Fruit fly (Drosophila melanogaster) whole organism, embryonic: ENCODE results near the gene AP-2mu.

Experiments
- Atf3 ChIP-seq: fragments of 200-800 bp; sonication (Bioruptor generic); optimal IDR thresholded peaks from 3 replicates; lab custom pipeline; 2016; ENCODE audit warnings: missing biosample characterization, missing genetic modification characterization
- Bdp1 ChIP-seq: fragments of 200-800 bp; sonication (Bioruptor generic); optimal IDR thresholded peaks from 3 replicates; lab custom pipeline; 2016; ENCODE audit warnings: missing biosample characterization, missing genetic modification characterization
- CG12071 ChIP-seq: fragments of 200-800 bp; sonication (Bioruptor generic); optimal IDR thresholded peaks from 3 replicates; lab custom pipeline; 2018; ENCODE audit warnings: missing biosample characterization, mild to moderate bottlenecking, missing genetic modification characterization
- CG12219 ChIP-seq: fragments of 200-800 bp; sonication (Bioruptor generic); optimal IDR thresholded peaks from 3 replicates; lab custom pipeline; 2018; ENCODE audit warnings: missing biosample characterization, mild to moderate bottlenecking, missing genetic modification characterization
- CG12391 ChIP-seq: fragments of 200-800 bp; sonication (Bioruptor generic); optimal IDR thresholded peaks from 3 replicates; lab custom pipeline; 2018; ENCODE audit warnings: missing biosample characterization, mild to moderate bottlenecking, missing genetic modification characterization, moderate library complexity
- CG12744 ChIP-seq: fragments of 200-800 bp; sonication (Bioruptor generic); optimal IDR thresholded peaks from 2 replicates; lab custom pipeline; 2016; ENCODE audit warnings: missing biosample characterization, missing genetic modification characterization
- CG12942 ChIP-seq: fragments of 200-800 bp; sonication (Bioruptor generic); optimal IDR thresholded peaks from 3 replicates; lab custom pipeline; 2016; ENCODE audit warnings: missing biosample characterization, missing genetic modification characterization
- CG13296 ChIP-seq: fragments of 200-800 bp; sonication (Bioruptor generic); optimal IDR thresholded peaks from 3 replicates; lab custom pipeline; 2018; ENCODE audit warnings: missing biosample characterization, mild to moderate bottlenecking, missing genetic modification characterization
- CG14441 ChIP-seq: fragments of 200-800 bp; sonication (Bioruptor generic); IDR thresholded peaks from 2 replicates; pipeline ENCODE4 v1.3.6; 2022; ENCODE audit warnings: missing biosample characterization, missing genetic modification characterization
- CG15011 ChIP-seq: fragments of 200-800 bp; sonication (Bioruptor generic); optimal IDR thresholded peaks from 3 replicates; lab custom pipeline; 2018; ENCODE audit warnings: missing biosample characterization, mild to moderate bottlenecking, missing genetic modification characterization
- CG17802 ChIP-seq: fragments of 200-800 bp; sonication (Bioruptor generic); optimal IDR thresholded peaks from 2 replicates; lab custom pipeline; 2018; ENCODE audit warnings: missing biosample characterization, mild to moderate bottlenecking, missing genetic modification characterization, moderate library complexity
- CG17829 ChIP-seq: fragments of 200-800 bp; optimal IDR thresholded peaks from 2 replicates; lab custom pipeline; 2019; ENCODE audit warnings: missing biosample characterization, mild to moderate bottlenecking, missing genetic modification characterization, moderate library complexity
- CG30020 ChIP-seq: fragments of 200-800 bp; optimal IDR thresholded peaks from 2 replicates; lab custom pipeline; 2019; ENCODE audit warnings: missing biosample characterization, mild to moderate bottlenecking, missing genetic modification characterization, moderate library complexity
- CG3281 ChIP-seq: fragments of 200-800 bp; sonication (Bioruptor generic); optimal IDR thresholded peaks from 3 replicates; lab custom pipeline; 2017; ENCODE audit warnings: missing biosample characterization, mild to moderate bottlenecking, missing genetic modification characterization
- CG3838 ChIP-seq: fragments of 200-800 bp; sonication (Bioruptor generic); optimal IDR thresholded peaks from 3 replicates; lab custom pipeline; 2016; ENCODE audit warnings: missing biosample characterization, missing genetic modification characterization
- CG4360 ChIP-seq: fragments of 200-800 bp; sonication (Bioruptor generic); IDR thresholded peaks from 2 replicates; pipeline ENCODE4 v1.3.6; 2022; ENCODE audit warnings: missing biosample characterization, missing genetic modification characterization
- CG4707 ChIP-seq: fragments of 200-800 bp; sonication (Bioruptor generic); optimal IDR thresholded peaks from 2 replicates; lab custom pipeline; 2018; ENCODE audit warnings: missing biosample characterization, mild to moderate bottlenecking, missing genetic modification characterization, moderate library complexity
- CG4730 ChIP-seq: fragments of 200-800 bp; sonication (Bioruptor generic); IDR thresholded peaks from 2 replicates; pipeline ENCODE4 v1.3.6; 2022; ENCODE audit warnings: missing biosample characterization, missing genetic modification characterization
- CG5245 ChIP-seq: fragments of 200-800 bp; sonication (Bioruptor generic); optimal IDR thresholded peaks from 3 replicates; lab custom pipeline; 2016; ENCODE audit warnings: missing biosample characterization, missing genetic modification characterization
- CG5953 ChIP-seq: fragments of 200-800 bp; sonication (Bioruptor generic); IDR thresholded peaks from 2 replicates; pipeline ENCODE4 v1.3.6; 2022; ENCODE audit warnings: missing biosample characterization, missing genetic modification characterization
- CG6654 ChIP-seq: fragments of 200-800 bp; sonication (Bioruptor generic); optimal IDR thresholded peaks from 2 replicates; lab custom pipeline; 2017; ENCODE audit warnings: missing biosample characterization, mild to moderate bottlenecking, missing genetic modification characterization
- CG6765 ChIP-seq: fragments of 200-800 bp; sonication (Bioruptor generic); optimal IDR thresholded peaks from 3 replicates; lab custom pipeline; 2017; ENCODE audit warnings: missing biosample characterization, mild to moderate bottlenecking, missing genetic modification characterization
- CG7963 ChIP-seq: fragments of 200-800 bp; sonication (Bioruptor generic); IDR thresholded peaks from 3 replicates; pipeline ENCODE4 v1.3.6; 2022; ENCODE audit warnings: missing biosample characterization, missing genetic modification characterization; ENCODE audit not compliant: partially characterized antibody
- CG8281 ChIP-seq: fragments of 200-800 bp; sonication (Bioruptor generic); optimal IDR thresholded peaks from 2 replicates; lab custom pipeline; 2018; ENCODE audit warnings: missing biosample characterization, mild to moderate bottlenecking, missing genetic modification characterization, moderate library complexity
- CG8290 ChIP-seq, 3 experiments: fragments of 200-800 bp; sonication (Bioruptor generic); optimal IDR thresholded peaks; 2 replicates each; lab custom pipeline; 2016 to 2019; ENCODE audit warnings: missing biosample characterization in 3 of 3, missing genetic modification characterization in 3 of 3, mild to moderate bottlenecking in 2 of 3, moderate library complexity in 1 of 3
- CG9797 ChIP-seq: fragments of 200-800 bp; sonication (Bioruptor generic); optimal IDR thresholded peaks from 3 replicates; lab custom pipeline; 2018; ENCODE audit warnings: missing biosample characterization, mild to moderate bottlenecking, missing genetic modification characterization
- D ChIP-seq, 2 experiments: fragments of 200-800 bp in 1 of 2; fragments of >200 bp in 1 of 2; sonication (Bioruptor generic) in 1 of 2; optimal IDR thresholded peaks; 2 replicates in 1 of 2; 3 replicates in 1 of 2; lab custom pipeline; 2017; ENCODE audit warnings: mild to moderate bottlenecking in 1 of 2, missing biosample characterization in 1 of 2, missing genetic modification characterization in 1 of 2, missing genetic modification reagents in 1 of 2
- D19B ChIP-seq: fragments of 200-800 bp; sonication (Bioruptor generic); optimal IDR thresholded peaks from 2 replicates; lab custom pipeline; 2017; ENCODE audit warnings: missing biosample characterization, mild to moderate bottlenecking, missing genetic modification characterization
- Dbx ChIP-seq: fragments of 200-800 bp; sonication (Bioruptor generic); IDR thresholded peaks from 3 replicates; pipeline ENCODE4 v1.3.6; 2022; ENCODE audit warnings: missing biosample characterization, missing genetic modification characterization
- Dip3 ChIP-seq: fragments of 200-800 bp; sonication (Bioruptor generic); optimal IDR thresholded peaks from 3 replicates; lab custom pipeline; 2016; ENCODE audit warnings: missing biosample characterization, missing genetic modification characterization
- ERR ChIP-seq: fragments of 200-800 bp; sonication (Bioruptor generic); optimal IDR thresholded peaks from 2 replicates; lab custom pipeline; 2016; ENCODE audit warnings: missing biosample characterization, missing genetic modification characterization
- Hand ChIP-seq: fragments of 200-800 bp; sonication (Bioruptor generic); optimal IDR thresholded peaks from 2 replicates; lab custom pipeline; 2017; ENCODE audit warnings: mild to moderate bottlenecking, missing biosample characterization, missing genetic modification reagents, missing genetic modification characterization
- Hmr ChIP-seq: fragments of 200-800 bp; sonication (Bioruptor generic); optimal IDR thresholded peaks from 3 replicates; lab custom pipeline; 2017; ENCODE audit warnings: mild to moderate bottlenecking, missing biosample characterization, missing genetic modification reagents, missing genetic modification characterization
- Myb ChIP-seq: fragments of 200-800 bp; sonication (Bioruptor generic); optimal IDR thresholded peaks from 2 replicates; lab custom pipeline; 2016; ENCODE audit warnings: missing biosample characterization, missing genetic modification characterization
- Optix ChIP-seq: fragments of 200-800 bp; sonication (Bioruptor generic); IDR thresholded peaks from 3 replicates; pipeline ENCODE4 v1.3.6; 2022; ENCODE audit warnings: missing biosample characterization, missing genetic modification characterization
- Side ChIP-seq: fragments of 200-800 bp; sonication (Bioruptor generic); optimal IDR thresholded peaks from 2 replicates; lab custom pipeline; 2016; ENCODE audit warnings: missing biosample characterization, missing genetic modification characterization
- Xrp1 ChIP-seq: fragments of 200-800 bp; sonication (Bioruptor generic); IDR thresholded peaks from 2 replicates; pipeline ENCODE4 v1.3.6; 2022; ENCODE audit warnings: missing biosample characterization, missing genetic modification characterization
- az2 ChIP-seq: fragments of 200-800 bp; sonication (Bioruptor generic); optimal IDR thresholded peaks from 3 replicates; lab custom pipeline; 2016; ENCODE audit warnings: missing biosample characterization, missing genetic modification characterization
- corto ChIP-seq: fragments of 200-800 bp; sonication (Bioruptor generic); optimal IDR thresholded peaks from 2 replicates; lab custom pipeline; 2016; ENCODE audit warnings: missing biosample characterization, mild to moderate bottlenecking, missing genetic modification characterization, moderate library complexity
- dysf ChIP-seq: fragments of 200-800 bp; sonication (Bioruptor generic); IDR thresholded peaks from 3 replicates; pipeline ENCODE4 v1.3.6; 2022; ENCODE audit warnings: missing biosample characterization, missing genetic modification characterization
- ftz-f1 ChIP-seq: fragments of 200-800 bp; sonication (Bioruptor generic); optimal IDR thresholded peaks from 2 replicates; lab custom pipeline; 2016; ENCODE audit warnings: missing biosample characterization, missing genetic modification characterization
- gsb-n ChIP-seq: fragments of 200-800 bp; sonication (Bioruptor generic); optimal IDR thresholded peaks from 3 replicates; lab custom pipeline; 2018; ENCODE audit warnings: missing biosample characterization, mild to moderate bottlenecking, missing genetic modification characterization
- gt ChIP-seq: fragments of 200-800 bp; sonication (Bioruptor generic); IDR thresholded peaks from 2 replicates; pipeline ENCODE4 v1.3.6; 2022; ENCODE audit warnings: missing biosample characterization, missing genetic modification characterization
- her ChIP-seq: fragments of 200-800 bp; sonication (Bioruptor generic); optimal IDR thresholded peaks from 2 replicates; lab custom pipeline; 2016; ENCODE audit warnings: missing biosample characterization, missing genetic modification characterization
- salm ChIP-seq: fragments of 200-800 bp; sonication (Bioruptor generic); optimal IDR thresholded peaks from 2 replicates; lab custom pipeline; 2018; ENCODE audit warnings: missing biosample characterization, mild to moderate bottlenecking, missing genetic modification characterization
- shn ChIP-seq: fragments of 200-800 bp; sonication (Bioruptor generic); optimal IDR thresholded peaks from 3 replicates; lab custom pipeline; 2016; ENCODE audit warnings: missing biosample characterization, missing genetic modification characterization
- sima ChIP-seq: fragments of 200-800 bp; sonication (Bioruptor generic); optimal IDR thresholded peaks from 2 replicates; lab custom pipeline; 2016; ENCODE audit warnings: missing biosample characterization, missing genetic modification characterization
- sna ChIP-seq: fragments of 200-800 bp; sonication (Bioruptor generic); IDR thresholded peaks from 2 replicates; pipeline ENCODE4 v1.3.6; 2022; ENCODE audit warnings: missing biosample characterization, missing genetic modification characterization; ENCODE audit not compliant: partially characterized antibody
- vnd ChIP-seq: fragments of 200-800 bp; sonication (Bioruptor generic); IDR thresholded peaks from 3 replicates; pipeline ENCODE4 v1.3.6; 2022; ENCODE audit warnings: missing biosample characterization, missing genetic modification characterization; ENCODE audit not compliant: partially characterized antibody
- zfh2 ChIP-seq: fragments of 200-800 bp; sonication (Bioruptor generic); optimal IDR thresholded peaks from 2 replicates; lab custom pipeline; 2016; ENCODE audit warnings: missing biosample characterization, missing genetic modification characterization

The AP-2mu gene

DNA sequence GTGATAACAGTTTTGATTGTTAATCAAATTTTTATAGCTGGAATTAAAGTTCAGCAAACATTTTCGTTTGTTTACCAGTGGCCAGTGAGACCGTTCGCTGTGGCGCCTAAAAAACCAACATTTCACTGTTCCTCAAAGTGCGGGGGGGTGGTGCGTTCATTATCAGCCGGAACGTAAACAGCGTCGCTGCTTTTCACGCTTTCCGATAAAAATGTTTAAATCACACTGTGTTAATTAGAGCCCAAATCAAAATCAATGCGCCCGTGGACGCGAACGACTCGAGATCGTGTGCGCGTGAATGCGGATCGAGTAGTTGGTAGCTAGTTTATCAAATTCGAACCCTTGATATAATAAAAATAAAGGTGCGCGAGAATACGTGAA is 14.4 kb upstream of the AP-2mu start, which contains the start of gene CG34376 (continued):
- peak; percentile 9 for TF ChIP-seq CG4707 (GFP tag; lab: Kevin White, UChicago)
- peak; percentile 11 for TF ChIP-seq CG30020 (tag; lab: Kevin White, UChicago)
- TF ChIP-seq salm, result peak; percentile 27
- peak; percentile 9 for TF ChIP-seq CG12942
- no peak for TF ChIP-seq Hand (GFP tag; lab: Kevin White, UChicago)
- TF ChIP-seq CG6765, result peak; percentile 28
- TF ChIP-seq CG3281, result peak; percentile 49
- TF ChIP-seq CG17829 (tag; lab: Kevin White, UChicago), result peak; percentile 30
- no peak for TF ChIP-seq CG5245
- TF ChIP-seq CG8290 (GFP tag; optimal IDR thresholded peaks at IDR 0.05; lab: Kevin White, UChicago), result no peak
- peak in 1 of 2 experiments; percentile 69 for TF ChIP-seq CG8290 (tag; optimal IDR thresholded peaks at IDR 0.05; lab: Kevin White, UChicago)
- peak; percentile 79 for TF ChIP-seq CG9797
- TF ChIP-seq Side (GFP tag; lab: Kevin White, UChicago), result no peak
- no peak for TF ChIP-seq ftz-f1 (GFP tag; lab: Kevin White, UChicago)
- TF ChIP-seq Dbx (GFP tag; lab: Robert Waterston, UW), result peak; percentile 49; the same call in 1 of the 3 replicates
- peak; percentile 4 for TF ChIP-seq CG13296 (GFP tag; lab: Kevin White, UChicago)
- no peak for TF ChIP-seq CG17802 (tag; lab: Kevin White, UChicago)
- no peak for TF ChIP-seq CG12744 (GFP tag; lab: Kevin White, UChicago)
- no peak for TF ChIP-seq shn (GFP tag; lab: Kevin White, UChicago)
- no peak for TF ChIP-seq CG4360 (GFP tag; lab: Robert Waterston, UW)
- no peak for TF ChIP-seq D (optimal IDR thresholded peaks at IDR 0.05; lab: Kevin White, UChicago)
- no peak for TF ChIP-seq D (GFP tag; optimal IDR thresholded peaks at IDR 0.05; lab: Kevin White, UChicago)
- TF ChIP-seq CG3838 (GFP tag; lab: Kevin White, UChicago), result peak; percentile 14
- TF ChIP-seq vnd (GFP tag; lab: Robert Waterston, UW), result no peak; the same call in 2 of the 3 replicates
- peak; percentile 27 for TF ChIP-seq Xrp1 (GFP tag; lab: Robert Waterston, UW)
- no peak for TF ChIP-seq CG15011
- peak; percentile 41; the same call in 1 of the 2 replicates for TF ChIP-seq sna (GFP tag; lab: Robert Waterston, UW)
- peak; percentile 50 for TF ChIP-seq Myb (GFP tag; lab: Kevin White, UChicago)
- TF ChIP-seq CG4730 (GFP tag; lab: Robert Waterston, UW), result peak; percentile 58; the same call in 1 of the 2 replicates
- peak; percentile 31 for TF ChIP-seq ERR
- TF ChIP-seq her (GFP tag; lab: Kevin White, UChicago), result peak; percentile 21
- TF ChIP-seq CG6654 (GFP tag; lab: Kevin White, UChicago), result no peak
- no peak for TF ChIP-seq gt (GFP tag; lab: Robert Waterston, UW)
- TF ChIP-seq corto (GFP tag; lab: Kevin White, UChicago), result no peak
- TF ChIP-seq Optix (GFP tag; lab: Robert Waterston, UW), result no peak
- TF ChIP-seq Dip3 (GFP tag; lab: Kevin White, UChicago), result no peak
- peak; percentile 69; the same call in 1 of the 2 replicates for TF ChIP-seq CG14441 (GFP tag; lab: Robert Waterston, UW)
- TF ChIP-seq Hmr (GFP tag; lab: Kevin White, UChicago), result peak; percentile 44
- peak; percentile 5 for TF ChIP-seq az2 (GFP tag; lab: Kevin White, UChicago)
- no peak for TF ChIP-seq Bdp1 (GFP tag; lab: Kevin White, UChicago)
- peak; percentile 4; the same call in 1 of the 3 replicates for TF ChIP-seq dysf
- TF ChIP-seq CG5953 (GFP tag; lab: Robert Waterston, UW), result no peak
- TF ChIP-seq CG7963 (GFP tag; lab: Robert Waterston, UW), result no peak
- peak; percentile 69 for TF ChIP-seq CG12391 (tag; lab: Kevin White, UChicago)
- TF ChIP-seq sima (GFP tag; lab: Kevin White, UChicago), result no peak
- TF ChIP-seq gsb-n (tag; lab: Kevin White, UChicago), result peak; percentile 72
- TF ChIP-seq CG12071 (GFP tag; lab: Kevin White, UChicago), result peak; percentile 3
- TF ChIP-seq CG8281, result no peak
- no peak for TF ChIP-seq D19B
- peak; percentile 28 for TF ChIP-seq zfh2 (GFP tag; lab: Kevin White, UChicago)
- TF ChIP-seq CG12219 (GFP tag; lab: Kevin White, UChicago), result peak; percentile 9
- TF ChIP-seq Atf3 (GFP tag; lab: Kevin White, UChicago), result no peak
